Fruit fly (Drosophila melanogaster): ENCODE measurements around the gene mth.

The mth gene

dm6 chr3L:347641-348405 is 1.1 kb upstream of the mth start (continued):
- peak; percentile 81 for TF ChIP-seq CG17328 (GFP tag; IDR thresholded peaks at IDR 0.05)
- no peak for TF ChIP-seq CG2116 (GFP tag; optimal IDR thresholded peaks at IDR 0.05)
- TF ChIP-seq yki (optimal IDR thresholded peaks at IDR 0.05) = no peak
- TF ChIP-seq eve (GFP tag; optimal IDR thresholded peaks at IDR 0.05) = no peak
- TF ChIP-seq knrl (GFP tag; IDR thresholded peaks at IDR 0.05; ENCODE audit: partially characterized antibody) = no peak
- no peak for TF ChIP-seq chinmo (GFP tag; IDR thresholded peaks at IDR 0.05; ENCODE audit: partially characterized antibody)
- peak; percentile 72 for TF ChIP-seq CG31441 (GFP tag; IDR thresholded peaks at IDR 0.05)
- TF ChIP-seq Fer1 (GFP tag; optimal IDR thresholded peaks at IDR 0.05) = no peak
- no peak for TF ChIP-seq br (optimal IDR thresholded peaks at IDR 0.05)
- no peak for TF ChIP-seq sug (tag; optimal IDR thresholded peaks at IDR 0.05)
- TF ChIP-seq tup (GFP tag; optimal IDR thresholded peaks at IDR 0.05) = no peak
- peak; percentile 59; the same call in 1 of the 2 replicates for TF ChIP-seq sens-2 (GFP tag; IDR thresholded peaks at IDR 0.05)
- TF ChIP-seq amos (GFP tag; IDR thresholded peaks at IDR 0.05; ENCODE audit: partially characterized antibody) = no peak
- peak; percentile 88 for TF ChIP-seq ara (GFP tag; IDR thresholded peaks at IDR 0.05)
- TF ChIP-seq Drgx (GFP tag; IDR thresholded peaks at IDR 0.05) = peak; percentile 87
- no peak for TF ChIP-seq D (optimal IDR thresholded peaks at IDR 0.05)
- peak; percentile 83 for TF ChIP-seq D (GFP tag; optimal IDR thresholded peaks at IDR 0.05)
- no peak for TF ChIP-seq Kr (GFP tag; optimal IDR thresholded peaks at IDR 0.05)
- peak; percentile 77 for TF ChIP-seq shn (GFP tag; optimal IDR thresholded peaks at IDR 0.05)
- TF ChIP-seq ERR (GFP tag; optimal IDR thresholded peaks at IDR 0.05) = no peak
- peak; percentile 60 for TF ChIP-seq HHEX (GFP tag; optimal IDR thresholded peaks at IDR 0.05)
- TF ChIP-seq CG4404 (GFP tag; IDR thresholded peaks at IDR 0.05) = no peak
- no peak for TF ChIP-seq Dp (GFP tag; optimal IDR thresholded peaks at IDR 0.05)
- peak; percentile 68 for TF ChIP-seq E2f1 (GFP tag; IDR thresholded peaks at IDR 0.05)
- TF ChIP-seq MESR4 (GFP tag; optimal IDR thresholded peaks at IDR 0.05) = no peak
- no peak for TF ChIP-seq exex (tag; optimal IDR thresholded peaks at IDR 0.05)
- no peak for TF ChIP-seq grn (GFP tag; optimal IDR thresholded peaks at IDR 0.05)
- no peak for TF ChIP-seq Oaz (GFP tag; IDR thresholded peaks at IDR 0.05)
- peak; percentile 82 for TF ChIP-seq pnt (GFP tag; optimal IDR thresholded peaks at IDR 0.05)
- TF ChIP-seq esg (GFP tag; conservative IDR thresholded peaks at IDR 0.05) = peak; percentile 55; the same call in 1 of the 2 replicates
- peak; percentile 36 for TF ChIP-seq da (GFP tag; optimal IDR thresholded peaks at IDR 0.05)
- peak; percentile 63 for TF ChIP-seq en (GFP tag; optimal IDR thresholded peaks at IDR 0.05)
- TF ChIP-seq odd (GFP tag; optimal IDR thresholded peaks at IDR 0.05) = peak; percentile 12
- peak; percentile 68 for TF ChIP-seq Nf-YB (GFP tag; optimal IDR thresholded peaks at IDR 0.05)
- TF ChIP-seq croc (GFP tag; conservative IDR thresholded peaks at IDR 0.05) = peak; percentile 64
- TF ChIP-seq CG2120 (GFP tag; optimal IDR thresholded peaks at IDR 0.05) = no peak
- TF ChIP-seq CG18011 (GFP tag; optimal IDR thresholded peaks at IDR 0.05) = no peak
- TF ChIP-seq Dip2 (GFP tag; IDR thresholded peaks at IDR 0.05) = no peak
- TF ChIP-seq CG4820 (GFP tag; optimal IDR thresholded peaks at IDR 0.05) = peak; percentile 74
- peak; percentile 70 for TF ChIP-seq org-1 (GFP tag; optimal IDR thresholded peaks at IDR 0.05)
- no peak for TF ChIP-seq tna (GFP tag; IDR thresholded peaks at IDR 0.05; ENCODE audit: partially characterized antibody)
- TF ChIP-seq vnd (GFP tag; IDR thresholded peaks at IDR 0.05; ENCODE audit: partially characterized antibody) = no peak
- no peak for TF ChIP-seq CG4854 (GFP tag; optimal IDR thresholded peaks at IDR 0.05)
- no peak for TF ChIP-seq gsb (GFP tag; IDR thresholded peaks at IDR 0.05)
- peak; percentile 15 for TF ChIP-seq CG17912 (GFP tag; optimal IDR thresholded peaks at IDR 0.05)
- TF ChIP-seq CG13287 (GFP tag; IDR thresholded peaks at IDR 0.05; ENCODE audit: partially characterized antibody) = no peak
- TF ChIP-seq CG32532 (GFP tag; IDR thresholded peaks at IDR 0.05) = no peak
- peak; percentile 53 for TF ChIP-seq CG1647 (GFP tag; optimal IDR thresholded peaks at IDR 0.05)
- no peak for TF ChIP-seq CG7271 (tag; optimal IDR thresholded peaks at IDR 0.05)
- no peak for TF ChIP-seq Sry-δ (GFP tag; optimal IDR thresholded peaks at IDR 0.05)
- TF ChIP-seq CG17568 (GFP tag; optimal IDR thresholded peaks at IDR 0.05) = peak; percentile 34
